Worm (Caenorhabditis elegans) whole organism, L4/young adult: ENCODE results near the gene R10E11.6.

Experiments used
- W03F9.2 ChIP-seq: fragments of 150-350 bp; optimal IDR thresholded peaks from 2 replicates; lab custom pipeline; 2014; ENCODE audit warnings: missing biosample characterization, missing genetic modification characterization
- dao-5 ChIP-seq: sonication (generic microtip); optimal IDR thresholded peaks from 2 replicates; lab custom pipeline; 2016; ENCODE audit warnings: missing genotype, missing genetic modification characterization, moderate library complexity, missing compliant biosample characterization
- him-1 ChIP-seq: sonication (generic microtip); optimal IDR thresholded peaks from 2 replicates; lab custom pipeline; 2016; ENCODE audit warnings: missing genotype, missing genetic modification reagents, missing genetic modification characterization, missing compliant biosample characterization

The R10E11.6 gene

DNA sequence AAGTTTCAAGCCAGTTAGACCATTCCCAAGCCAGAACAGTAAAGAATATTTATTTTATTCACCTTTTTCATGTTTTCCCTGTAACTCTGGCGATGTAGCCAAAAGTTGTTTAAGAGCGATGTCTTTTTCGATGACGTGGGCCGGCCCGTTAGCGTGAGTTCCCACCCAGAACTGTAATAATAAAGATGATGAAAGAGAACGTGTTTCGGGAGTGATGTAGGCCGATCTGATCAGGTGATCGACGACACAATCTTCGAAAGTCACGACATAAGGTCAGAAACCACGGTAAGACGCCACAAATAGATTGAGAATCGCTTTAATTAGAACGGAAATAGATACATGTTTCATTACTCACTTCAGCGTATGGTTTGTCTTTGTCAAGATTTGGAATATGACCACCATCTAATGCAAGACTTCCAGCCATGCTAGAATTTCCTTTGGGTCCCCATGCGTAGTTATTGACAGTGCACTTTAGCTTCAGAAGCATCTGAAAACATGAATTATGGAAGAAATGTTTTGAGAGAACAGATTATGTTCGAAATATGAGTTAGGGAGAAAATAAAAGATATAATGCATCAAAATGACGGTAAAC is 24.3 kb downstream of the R10E11.6 start, which contains the start of gene ZK632.4:
TSS of gene ZK632.4 (minus strand) at position 487 of the 592 bp plus-strand sequence.
- TF ChIP-seq dao-5 (tag; lab: Kevin White, UChicago) (no peak), him-1 (tag; lab: Kevin White, UChicago) (no peak), W03F9.2 (tag; lab: Kevin White, UChicago) (no peak)

DNA sequence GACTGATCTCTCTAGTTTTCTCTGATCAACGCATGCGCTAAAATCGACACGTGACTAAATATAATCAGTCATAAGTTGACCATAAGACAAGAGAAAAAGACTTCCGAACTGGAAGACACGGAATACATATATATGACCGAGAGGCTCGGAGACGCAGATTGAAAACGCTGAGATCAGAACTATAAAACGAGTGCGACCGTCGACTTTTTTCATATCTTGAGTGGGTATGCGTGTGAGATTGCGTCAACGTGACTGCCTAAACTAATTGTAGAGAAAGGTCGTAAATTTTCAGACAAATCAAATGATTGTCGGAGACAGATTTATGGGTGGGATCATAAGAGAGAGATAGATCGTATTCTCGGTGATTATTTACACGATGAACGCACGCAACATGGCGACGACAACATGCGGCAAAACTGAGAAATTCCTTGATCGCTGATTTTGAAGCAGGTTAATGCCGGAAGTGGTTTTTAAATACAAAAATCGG is 24.8 kb downstream of the R10E11.6 start:
- TF ChIP-seq W03F9.2 (tag; lab: Kevin White, UChicago), result no peak
- TF ChIP-seq dao-5 (tag; lab: Kevin White, UChicago), result no peak
- TF ChIP-seq him-1 (tag; lab: Kevin White, UChicago), result no peak

DNA sequence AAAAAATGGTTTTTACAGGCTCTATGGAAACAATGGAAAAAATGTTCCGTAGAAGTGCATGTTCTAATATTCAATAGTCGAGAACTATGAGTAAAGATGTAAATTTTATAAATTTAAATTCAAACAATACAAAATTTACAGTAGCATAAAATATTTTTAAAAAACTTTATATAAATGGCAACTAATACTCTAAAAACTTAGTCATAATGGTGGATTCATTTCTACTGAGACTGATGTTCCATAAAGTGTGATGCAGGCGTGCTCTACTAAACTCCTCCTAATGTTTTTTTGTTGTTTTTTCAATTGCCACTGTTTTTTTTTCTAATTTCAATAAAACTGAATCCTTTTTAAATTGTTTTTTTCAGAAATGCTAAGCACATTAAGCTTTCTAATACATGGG is 25.4 kb downstream of the R10E11.6 start, which contains the start of gene gtap-2:
TSS of gene gtap-2 (plus strand) at position 366 of the 400 bp plus-strand sequence.
- TF ChIP-seq him-1 (tag; lab: Kevin White, UChicago) (no peak), W03F9.2 (tag; lab: Kevin White, UChicago) (peak; percentile 56)

DNA sequence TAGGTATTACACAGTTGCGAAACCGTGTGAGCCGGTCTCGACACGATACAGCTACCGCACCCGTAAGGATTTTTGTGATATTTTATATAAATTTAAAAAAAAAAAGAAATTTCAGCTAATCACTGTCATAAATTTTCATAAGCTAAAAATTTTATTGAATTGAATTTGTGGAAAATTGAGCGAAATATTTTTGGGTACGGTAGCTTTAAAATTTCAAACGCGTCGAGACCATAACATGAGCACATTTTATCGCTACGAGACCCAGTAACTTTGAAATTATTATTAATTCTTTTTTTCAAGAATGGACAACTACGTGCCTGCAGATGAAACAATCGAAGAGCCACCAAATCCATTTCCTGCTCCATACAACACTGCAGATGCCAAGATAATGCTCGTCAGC is 30.3 kb downstream of the R10E11.6 start, which contains the start of gene ZK632.14:
TSS of gene ZK632.14 (plus strand) at position 301 of the 400 bp plus-strand sequence.
- no peak for TF ChIP-seq him-1 (tag; lab: Kevin White, UChicago)
- TF ChIP-seq W03F9.2 (tag; lab: Kevin White, UChicago), result no peak
- no peak for TF ChIP-seq dao-5 (tag; lab: Kevin White, UChicago)

DNA sequence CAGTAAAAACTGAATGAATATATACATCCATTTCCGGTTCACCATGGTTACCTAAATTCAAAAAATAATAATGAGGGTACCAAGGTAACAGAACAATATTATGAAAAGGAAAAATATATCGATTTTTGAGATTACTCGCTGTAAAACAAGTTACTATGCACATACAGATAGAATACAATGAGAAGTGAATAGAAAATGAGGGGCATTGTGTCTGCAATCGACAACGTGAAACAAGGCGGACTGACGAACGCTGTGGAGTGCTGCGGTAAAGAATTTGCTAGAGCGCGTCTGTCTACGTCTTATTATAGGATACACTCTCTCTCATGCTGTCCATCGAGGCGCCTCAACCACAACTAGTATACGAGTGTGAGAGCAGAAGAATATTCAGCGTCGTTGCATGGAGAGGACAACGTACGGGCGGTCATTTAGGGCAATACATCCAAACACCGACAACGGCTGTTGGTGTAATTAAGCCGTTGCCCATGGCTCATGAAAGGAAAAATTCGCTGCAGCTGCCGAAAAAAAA is 34.3 kb downstream of the R10E11.6 start, which contains the start of gene cnx-1:
TSS of gene cnx-1 (minus strand) at position 51 of the 526 bp plus-strand sequence.
- no peak for TF ChIP-seq dao-5 (tag; lab: Kevin White, UChicago)
- TF ChIP-seq him-1 (tag; lab: Kevin White, UChicago), result no peak
- TF ChIP-seq W03F9.2 (tag; lab: Kevin White, UChicago), result no peak

DNA sequence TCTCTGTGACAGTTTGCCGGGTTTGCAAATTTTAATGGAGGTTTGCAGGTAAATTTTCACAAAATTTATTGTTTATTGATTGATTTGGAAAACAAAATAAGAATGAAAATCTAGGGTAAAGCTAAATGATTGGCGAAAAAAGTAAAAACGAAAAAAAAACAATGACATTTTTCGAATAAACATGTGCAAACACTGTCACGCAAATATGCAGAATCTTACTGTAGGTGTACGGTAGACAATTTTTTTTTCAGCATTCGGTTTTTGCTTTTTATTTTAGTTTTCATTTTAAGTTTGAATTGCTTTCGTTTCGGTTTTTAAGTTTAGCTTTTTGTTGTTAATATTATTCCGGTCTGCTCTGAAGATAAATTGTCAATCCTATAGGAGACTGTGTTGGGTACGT is 35.1 kb downstream of the R10E11.6 start:
- TF ChIP-seq dao-5 (tag; lab: Kevin White, UChicago) (no peak), W03F9.2 (tag; lab: Kevin White, UChicago) (peak; percentile 61), him-1 (tag; lab: Kevin White, UChicago) (no peak)

DNA sequence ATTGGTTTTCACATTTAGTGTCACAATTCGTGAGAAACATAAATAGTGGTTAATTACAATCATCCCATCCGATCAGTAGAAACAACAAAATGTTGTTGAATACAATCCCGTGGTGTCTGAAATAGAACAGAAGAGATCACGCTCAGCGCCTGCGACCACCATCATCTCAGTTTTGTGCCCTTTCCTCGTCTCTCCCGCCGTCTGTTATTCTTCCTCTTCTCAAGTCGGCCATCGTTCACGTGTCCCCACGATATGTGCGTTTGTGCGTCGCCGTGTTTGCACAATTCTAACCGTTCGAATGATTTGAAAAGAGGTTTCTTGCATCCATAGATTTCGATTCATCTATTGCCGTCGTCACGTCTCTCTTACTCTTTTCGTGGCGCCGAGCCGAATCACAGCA is 36.0 kb downstream of the R10E11.6 start, which contains the start of gene panl-3:
TSS of gene panl-3 (plus strand) at position 294 of the 400 bp plus-strand sequence.
- no peak for TF ChIP-seq W03F9.2 (tag; lab: Kevin White, UChicago)
- no peak for TF ChIP-seq him-1 (tag; lab: Kevin White, UChicago)
- no peak for TF ChIP-seq dao-5 (tag; lab: Kevin White, UChicago)

DNA sequence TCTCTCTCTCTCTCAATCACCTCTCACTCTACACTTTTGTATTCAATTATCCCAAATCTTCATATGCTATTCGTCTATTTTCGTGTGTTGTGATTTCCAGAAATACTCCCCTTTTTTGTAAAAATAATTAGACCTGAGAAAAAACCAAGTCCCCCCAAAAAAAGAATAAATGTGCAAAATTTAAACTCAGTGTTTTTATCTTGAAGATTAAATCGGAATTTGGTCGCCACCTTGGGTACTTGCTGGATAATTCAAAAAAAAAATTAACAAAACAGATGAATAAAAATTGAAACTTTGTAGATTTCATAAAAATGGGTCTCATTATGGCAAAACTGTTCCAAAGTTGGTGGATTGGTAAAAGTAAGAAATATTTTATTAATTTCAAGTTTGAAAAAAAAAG is 40.1 kb downstream of the R10E11.6 start, which contains the start of gene arl-5:
TSS of gene arl-5 (plus strand) at position 301 of the 400 bp plus-strand sequence.
- TF ChIP-seq him-1 (tag; lab: Kevin White, UChicago) (no peak), dao-5 (tag; lab: Kevin White, UChicago) (no peak), W03F9.2 (tag; lab: Kevin White, UChicago) (no peak)

DNA sequence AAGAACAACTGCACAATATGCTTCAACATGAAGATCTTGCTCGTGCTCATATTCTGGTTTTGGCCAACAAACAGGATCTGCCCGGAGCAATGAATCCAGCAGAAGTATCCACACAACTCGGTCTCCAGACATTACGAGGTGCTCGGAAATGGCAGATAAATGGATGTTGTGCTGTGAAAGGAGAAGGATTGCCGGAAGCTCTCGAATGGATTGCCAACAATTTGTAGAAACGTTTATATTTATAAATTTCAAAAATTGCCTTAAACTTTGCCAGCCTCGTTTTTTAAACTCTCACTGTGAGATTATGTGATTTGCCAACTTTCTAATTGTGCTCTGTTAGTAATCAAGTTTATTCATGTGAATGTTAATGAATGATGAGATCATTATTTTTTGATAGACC is 40.9 kb downstream of the R10E11.6 start:
- no peak for TF ChIP-seq him-1 (tag; lab: Kevin White, UChicago)
- TF ChIP-seq W03F9.2 (tag; lab: Kevin White, UChicago), result no peak
- TF ChIP-seq dao-5 (tag; lab: Kevin White, UChicago), result no peak

DNA sequence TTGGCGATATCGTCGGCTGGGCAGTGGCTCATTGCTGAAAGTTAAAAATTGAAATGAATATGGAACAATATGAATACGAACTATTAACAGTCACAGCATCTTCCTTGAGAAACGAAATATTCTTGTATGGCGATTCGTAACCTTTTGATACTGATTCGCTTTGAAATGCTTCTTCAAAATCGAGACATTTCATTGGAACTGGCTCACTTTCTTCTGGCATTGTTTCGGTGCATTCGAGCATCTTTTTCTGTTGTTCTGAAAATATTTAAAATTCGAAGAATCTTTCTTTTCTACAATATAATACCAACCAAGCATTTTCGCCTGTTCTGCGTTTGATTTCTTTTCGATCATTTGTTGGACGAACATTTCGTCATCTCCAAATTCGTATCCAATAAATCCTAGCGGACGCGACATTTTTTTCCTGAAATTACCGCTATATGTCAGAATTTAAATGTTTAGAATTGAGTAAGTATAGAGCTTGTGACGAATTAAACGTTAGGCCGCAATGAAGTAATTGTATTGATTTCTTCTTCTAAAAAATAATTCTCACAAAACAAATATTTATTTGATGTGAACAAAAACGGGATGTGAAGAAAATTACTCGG is 41.6 kb downstream of the R10E11.6 start, which contains the start of gene lin-52:
TSS of gene lin-52 (minus strand) at position 421 of the 605 bp plus-strand sequence.
- TF ChIP-seq W03F9.2 (tag; lab: Kevin White, UChicago) (no peak), him-1 (tag; lab: Kevin White, UChicago) (no peak), dao-5 (tag; lab: Kevin White, UChicago) (no peak)

DNA sequence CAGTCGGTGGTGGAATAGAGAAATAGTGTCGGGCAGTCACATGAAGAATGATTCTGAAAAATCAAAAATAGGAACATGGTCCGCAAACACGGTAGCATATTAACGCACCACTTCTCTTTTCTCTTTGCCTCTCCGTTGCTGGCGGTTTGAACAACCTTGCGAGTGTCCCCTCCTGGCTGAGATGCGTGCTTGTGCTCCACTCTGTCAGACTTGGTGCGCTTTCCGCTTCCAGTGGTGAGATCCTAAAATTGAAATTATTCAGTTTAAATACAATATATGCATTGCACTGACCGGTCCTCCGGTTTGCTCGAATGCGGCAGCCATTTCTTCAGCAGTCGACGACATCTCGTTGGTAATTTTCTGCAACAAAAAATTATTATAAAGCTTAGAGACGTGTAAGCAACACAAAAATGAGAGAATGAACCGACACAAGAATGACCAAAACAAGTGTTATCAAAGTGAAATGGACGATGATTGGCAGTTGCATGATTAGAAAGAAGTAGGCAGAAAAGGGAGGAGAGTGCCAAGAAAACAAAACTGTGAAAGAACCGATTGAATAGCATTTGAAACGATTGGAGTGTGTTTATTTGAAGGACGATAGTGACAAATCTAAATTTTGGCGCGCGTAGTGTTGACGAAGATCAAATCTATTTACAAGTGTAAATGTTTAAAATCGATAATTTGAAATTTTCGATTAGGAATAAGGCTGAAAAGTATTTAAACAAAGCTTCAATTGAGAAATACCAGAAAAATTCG is 42.4 kb downstream of the R10E11.6 start, which contains the start of gene ZK632.9:
TSS of gene ZK632.9 (minus strand) at position 360 of the 756 bp plus-strand sequence.
- TF ChIP-seq him-1 (tag; lab: Kevin White, UChicago) (no peak), dao-5 (tag; lab: Kevin White, UChicago) (no peak), W03F9.2 (tag; lab: Kevin White, UChicago) (no peak)

DNA sequence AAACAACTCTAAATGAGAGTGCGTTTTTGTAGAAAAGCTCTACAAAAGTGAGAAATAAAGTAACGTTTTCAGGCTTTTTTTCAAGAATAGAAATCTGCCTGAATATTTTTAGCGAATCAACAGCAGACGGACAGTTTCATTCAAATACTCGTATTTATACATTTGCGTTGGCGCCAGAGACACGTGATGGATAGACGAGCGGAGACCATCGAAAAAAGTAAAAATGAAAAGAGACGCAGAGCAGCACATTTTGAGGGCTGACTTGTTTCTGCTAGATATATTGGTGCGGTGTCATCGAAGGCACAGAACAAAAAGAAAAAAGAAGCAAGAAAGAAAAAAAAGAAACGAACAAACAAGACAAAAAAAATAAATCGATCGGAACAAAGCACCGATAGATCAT is 43.2 kb downstream of the R10E11.6 start:
- TF ChIP-seq him-1 (tag; lab: Kevin White, UChicago) (no peak), dao-5 (tag; lab: Kevin White, UChicago) (no peak), W03F9.2 (tag; lab: Kevin White, UChicago) (no peak)
